Worm (Caenorhabditis elegans): ENCODE data around the gene gst-38.

The gst-38 gene

ce11 chrV:15900564-15900963 lies 15.3 kb downstream of the gst-38 start:
- TF ChIP-seq sox-2 (GFP tag; IDR thresholded peaks at IDR 0.05) (no peak), nhr-232 (tag; optimal IDR thresholded peaks at IDR 0.05) (no peak), ceh-24 (tag; optimal IDR thresholded peaks at IDR 0.05) (no peak), madf-2 (tag; optimal IDR thresholded peaks at IDR 0.05) (no peak), pha-4 (tag; optimal IDR thresholded peaks at IDR 0.05) (no peak), pros-1 (tag; optimal IDR thresholded peaks at IDR 0.05) (no peak), K09A11.1 (tag; optimal IDR thresholded peaks at IDR 0.05; ENCODE audit: insufficient read depth) (no peak), ceh-19 (GFP tag; optimal IDR thresholded peaks at IDR 0.05) (no peak), ztf-16 (tag; optimal IDR thresholded peaks at IDR 0.05) (no peak), unc-55 (GFP tag; optimal IDR thresholded peaks at IDR 0.05) (no peak), nhr-11 (tag; optimal IDR thresholded peaks at IDR 0.05) (no peak)

ce11 chrV:15899696-15900095 lies 16.2 kb downstream of the gst-38 start, which contains the start of gene T06C12.14:
Gene T06C12.14, plus strand, starts transcription at chrV:15899996.
- no peak for TF ChIP-seq ceh-14 (tag; optimal IDR thresholded peaks at IDR 0.05)

DNA sequence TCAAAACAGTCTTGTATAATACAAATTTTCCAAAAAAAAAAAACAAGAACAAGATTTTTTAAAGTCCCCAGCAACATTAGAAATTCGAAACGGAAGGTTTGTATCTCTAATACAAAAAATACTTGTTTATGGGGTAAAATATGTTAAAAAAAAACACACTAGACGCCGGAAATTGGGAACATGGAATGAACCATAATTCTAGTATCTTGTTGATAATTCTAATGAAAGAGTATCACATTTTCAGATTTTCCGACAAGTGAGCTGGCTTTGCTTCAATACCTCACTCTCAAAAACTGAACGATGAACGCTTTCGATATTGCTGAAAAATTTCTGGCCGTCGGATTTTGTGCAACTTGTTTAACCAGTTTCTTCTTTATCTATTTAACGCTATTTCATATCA lies 18.2 kb downstream of the gst-38 start, which contains the start of gene str-60:
TSS of gene str-60 (plus strand) at position 301 of the 400 bp plus-strand sequence.
- TF ChIP-seq ceh-24 (tag; optimal IDR thresholded peaks at IDR 0.05) (no peak), hlh-8 (tag; optimal IDR thresholded peaks at IDR 0.05) (no peak), sox-4 (tag; optimal IDR thresholded peaks at IDR 0.05) (no peak), fkh-6 (tag; optimal IDR thresholded peaks at IDR 0.05) (no peak), dmd-4 (tag; optimal IDR thresholded peaks at IDR 0.05; ENCODE audit: borderline replicate concordance) (no peak), sox-2 (GFP tag; IDR thresholded peaks at IDR 0.05) (no peak), ceh-6 (GFP tag; optimal IDR thresholded peaks at IDR 0.05) (no peak), pag-3 (tag; optimal IDR thresholded peaks at IDR 0.05; ENCODE audit: borderline replicate concordance) (no peak), K09A11.1 (tag; optimal IDR thresholded peaks at IDR 0.05; ENCODE audit: insufficient read depth) (no peak), pax-1 (tag; optimal IDR thresholded peaks at IDR 0.05) (no peak), pha-2 (tag; optimal IDR thresholded peaks at IDR 0.05) (no peak), pros-1 (tag; optimal IDR thresholded peaks at IDR 0.05) (no peak)

- TF ChIP-seq ceh-24 (tag; optimal IDR thresholded peaks at IDR 0.05) (no peak), syd-9 (tag; optimal IDR thresholded peaks at IDR 0.05) (no peak), ceh-31 (tag; optimal IDR thresholded peaks at IDR 0.05) (no peak), fkh-10 (GFP tag; optimal IDR thresholded peaks at IDR 0.05) (no peak), ceh-6 (GFP tag; optimal IDR thresholded peaks at IDR 0.05) (no peak), T23F11.4 (GFP tag; optimal IDR thresholded peaks at IDR 0.05) (no peak), mec-3 (tag; optimal IDR thresholded peaks at IDR 0.05; ENCODE audit: borderline replicate concordance) (no peak), ceh-48 (tag; optimal IDR thresholded peaks at IDR 0.05) (no peak), ceh-30 (tag; optimal IDR thresholded peaks at IDR 0.05) (no peak), dve-1 (tag; optimal IDR thresholded peaks at IDR 0.05) (no peak), tbx-2 (tag; optimal IDR thresholded peaks at IDR 0.05) (no peak), K02D7.2 (tag; optimal IDR thresholded peaks at IDR 0.05) (no peak), npax-4 (tag; optimal IDR thresholded peaks at IDR 0.05) (no peak), ttx-3 (tag; optimal IDR thresholded peaks at IDR 0.05) (no peak), pax-1 (tag; optimal IDR thresholded peaks at IDR 0.05) (no peak), ceh-14 (tag; optimal IDR thresholded peaks at IDR 0.05) (no peak)
Measured at ce11 chrV:15896671-15897070, 19.2 kb downstream of the gst-38 start, which contains the start of gene nhr-213. Gene nhr-213, minus strand, starts transcription at chrV:15896771.

DNA sequence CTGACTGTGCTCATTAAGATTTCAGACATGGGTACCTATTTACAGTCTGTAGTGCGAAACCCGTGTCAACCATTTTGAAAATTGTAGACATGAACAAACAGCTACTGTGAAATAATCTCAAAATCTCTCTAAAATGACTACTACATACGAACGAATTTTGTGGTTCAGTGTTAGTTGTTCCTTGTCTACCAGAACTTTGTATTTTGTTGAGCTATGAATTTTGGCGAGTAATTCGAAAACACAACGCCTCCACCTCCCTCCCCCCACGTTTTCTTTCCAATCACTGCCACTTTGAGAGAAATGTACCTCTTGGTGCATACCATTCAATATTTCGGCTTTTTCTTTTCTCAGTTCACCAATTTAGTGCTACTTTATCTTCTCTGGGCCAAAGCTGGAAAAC lies 23.2 kb downstream of the gst-38 start, which contains the start of gene T06C12.11:
TSS of gene T06C12.11 (plus strand) at position 301 of the 400 bp plus-strand sequence.
- no peak for TF ChIP-seq ceh-45 (GFP tag; IDR thresholded peaks at IDR 0.05)

DNA sequence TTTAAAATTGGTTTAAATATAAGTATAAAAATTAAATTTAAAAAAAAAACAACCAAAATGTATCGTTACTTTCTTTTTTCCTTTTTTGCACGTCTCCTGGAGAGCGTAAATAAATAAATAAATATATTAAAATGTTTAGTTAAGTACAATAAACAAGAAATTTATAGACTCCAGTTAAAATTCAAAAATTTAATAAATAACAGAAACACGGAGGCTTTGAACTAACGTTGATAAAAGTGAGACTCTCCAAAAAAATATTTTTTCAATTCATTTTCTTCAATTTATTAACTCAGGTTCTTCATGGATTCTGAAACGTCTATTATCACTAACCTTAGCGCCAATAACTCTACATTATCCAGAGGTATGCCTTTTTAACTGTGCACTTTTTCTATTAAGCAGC lies 24.1 kb downstream of the gst-38 start, which contains the start of gene T06C12.12:
TSS of gene T06C12.12 (plus strand) at position 301 of the 400 bp plus-strand sequence.
- TF ChIP-seq syd-9 (tag; optimal IDR thresholded peaks at IDR 0.05) (no peak), tbx-7 (tag; optimal IDR thresholded peaks at IDR 0.05) (no peak), nhr-232 (tag; optimal IDR thresholded peaks at IDR 0.05) (no peak), ceh-24 (tag; optimal IDR thresholded peaks at IDR 0.05) (no peak), gmeb-2 (tag; optimal IDR thresholded peaks at IDR 0.05) (no peak), ceh-19 (GFP tag; optimal IDR thresholded peaks at IDR 0.05) (no peak), Y22D7AL.16 (tag; optimal IDR thresholded peaks at IDR 0.05) (no peak), fax-1 (tag; optimal IDR thresholded peaks at IDR 0.05) (no peak), hlh-15 (tag; optimal IDR thresholded peaks at IDR 0.05) (no peak), ztf-16 (tag; optimal IDR thresholded peaks at IDR 0.05) (no peak), dmd-4 (tag; optimal IDR thresholded peaks at IDR 0.05; ENCODE audit: borderline replicate concordance) (no peak), sox-2 (GFP tag; IDR thresholded peaks at IDR 0.05) (no peak), pat-9 (tag; optimal IDR thresholded peaks at IDR 0.05) (no peak), ceh-9 (tag; optimal IDR thresholded peaks at IDR 0.05) (no peak)
